Fruit fly (Drosophila melanogaster): ENCODE measurements around the gene gish.

DNA sequence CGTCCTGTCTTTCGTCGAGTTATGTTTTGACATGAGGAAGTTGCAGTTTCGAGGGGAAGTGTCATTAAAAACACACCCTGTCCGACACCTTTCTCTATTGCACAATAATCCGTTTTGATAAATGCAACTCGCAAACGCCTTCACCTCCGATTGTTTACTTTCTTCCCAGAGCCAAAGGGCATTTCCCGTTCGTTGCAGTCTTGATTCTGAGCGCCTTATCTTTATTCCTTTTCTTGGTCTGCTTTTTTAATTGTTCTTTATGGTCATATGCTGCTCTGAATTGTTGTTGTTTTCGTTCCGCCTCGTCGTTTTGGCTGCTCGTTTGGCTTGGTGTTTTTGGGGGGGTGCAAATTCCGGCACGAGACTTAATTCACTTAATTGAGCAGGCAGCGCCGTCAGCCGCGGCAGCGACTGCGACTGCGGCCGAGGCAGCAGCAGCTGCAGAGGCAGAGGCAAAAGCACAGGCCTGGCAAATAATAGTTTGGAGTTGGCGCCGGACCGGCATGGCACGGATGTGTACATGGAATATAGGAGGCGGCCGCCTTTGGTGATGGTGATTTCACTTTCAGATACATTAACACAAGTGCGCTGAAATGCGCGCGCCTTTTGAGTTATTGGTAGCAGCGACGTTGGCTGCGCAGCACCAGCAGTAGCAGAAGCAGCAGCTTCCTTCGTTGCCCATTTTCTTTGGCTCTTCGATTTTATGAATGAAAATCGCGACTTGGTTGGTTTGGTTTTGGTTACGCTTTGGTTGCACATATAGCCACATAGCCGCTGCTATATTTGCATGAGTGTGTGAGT, 26.8 kb upstream of the gish start:
- TF ChIP-seq CG14711 (tag; optimal IDR thresholded peaks at IDR 0.05): no peak
- TF ChIP-seq CG7045 (GFP tag; optimal IDR thresholded peaks at IDR 0.05): no peak
- no peak for TF ChIP-seq pad (GFP tag; optimal IDR thresholded peaks at IDR 0.05)
- no peak for TF ChIP-seq Clk (GFP tag; optimal IDR thresholded peaks at IDR 0.05)
